Worm (Caenorhabditis elegans) whole organism, midembryonic: ENCODE results near the gene C01G12.16.

Experiments used
- T22C8.4 ChIP-seq: fragments of 200-800 bp; sonication (Bioruptor generic); IDR thresholded peaks from 2 replicates; pipeline ENCODE4 v1.3.6; 2022; ENCODE audit warnings: missing genetic modification characterization, missing compliant biosample characterization
- cog-1 ChIP-seq: sonication (generic microtip); optimal IDR thresholded peaks from 2 replicates; lab custom pipeline; 2016; ENCODE audit warnings: missing genetic modification characterization, missing compliant biosample characterization
- flt-1 ChIP-seq: fragments of 200-800 bp; sonication (Bioruptor generic); IDR thresholded peaks from 2 replicates; pipeline ENCODE4 v1.3.6; 2022; ENCODE audit warnings: missing genetic modification characterization, missing compliant biosample characterization
- klf-2 ChIP-seq: fragments of 200-800 bp; sonication (Bioruptor generic); conservative IDR thresholded peaks from 2 replicates; pipeline ENCODE4 v1.3.6; 2022; ENCODE audit warnings: missing genetic modification reagents, missing genetic modification characterization, missing compliant biosample characterization
- med-1 ChIP-seq: sonication (generic microtip); optimal IDR thresholded peaks from 2 replicates; lab custom pipeline; 2017; ENCODE audit warnings: missing genetic modification characterization, mild to moderate bottlenecking, missing compliant biosample characterization, antibody characterized with exemption, missing genetic modification reagents; ENCODE audit not compliant: insufficient read depth
- ref-1 ChIP-seq: fragments of 200-800 bp; sonication (Bioruptor generic); conservative IDR thresholded peaks from 2 replicates; pipeline ENCODE4 v1.3.6; 2022; ENCODE audit warnings: missing genetic modification reagents, missing genetic modification characterization, missing compliant biosample characterization
- tab-1 ChIP-seq: fragments of 200-800 bp; sonication (Bioruptor generic); IDR thresholded peaks from 2 replicates; pipeline ENCODE4 v1.3.6; 2022; ENCODE audit warnings: missing genetic modification characterization, missing compliant biosample characterization
- ztf-23 ChIP-seq: fragments of 200-800 bp; sonication (Bioruptor generic); IDR thresholded peaks from 2 replicates; pipeline ENCODE4 v1.3.6; 2022; ENCODE audit warnings: missing genetic modification reagents, missing genetic modification characterization, missing compliant biosample characterization
- ztf-29 ChIP-seq: fragments of 200-800 bp; sonication (Bioruptor generic); IDR thresholded peaks from 2 replicates; pipeline ENCODE4 v1.3.6; 2022; ENCODE audit warnings: missing genetic modification reagents, missing genetic modification characterization, missing compliant biosample characterization

C01G12.16 gene

DNA sequence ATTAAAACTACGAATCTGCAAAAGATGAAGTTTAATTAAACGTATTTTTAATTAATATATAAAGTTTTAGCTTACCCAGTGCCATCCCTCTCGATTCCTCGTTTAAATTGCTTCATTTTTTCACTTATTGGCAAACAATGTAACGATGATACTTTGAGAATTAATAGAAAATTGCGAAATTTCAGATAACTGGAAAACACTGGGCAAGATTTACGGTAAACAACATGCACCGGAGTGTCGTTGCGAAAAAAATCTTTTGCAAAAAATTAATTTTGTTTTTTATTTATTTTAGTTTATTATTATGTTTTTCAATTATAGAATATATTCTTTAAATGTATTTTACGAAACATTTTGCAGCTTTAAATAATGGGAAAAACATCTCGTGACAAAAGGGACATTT, 43.0 kb downstream of the C01G12.16 start, which contains the start of the genes pelo-1 and R74.7:
Gene pelo-1 (minus strand): TSS at position 151 of the 400 bp plus-strand sequence.
Gene R74.7 (plus strand): TSS at position 358 of the 400 bp plus-strand sequence.
- TF ChIP-seq klf-2 (GFP tag; lab: Robert Waterston, UW) (no peak), T22C8.4 (GFP tag; lab: Robert Waterston, UW) (no peak), ztf-29 (no peak), med-1 (GFP tag; lab: Kevin White, UChicago) (no peak), cog-1 (no peak)

DNA sequence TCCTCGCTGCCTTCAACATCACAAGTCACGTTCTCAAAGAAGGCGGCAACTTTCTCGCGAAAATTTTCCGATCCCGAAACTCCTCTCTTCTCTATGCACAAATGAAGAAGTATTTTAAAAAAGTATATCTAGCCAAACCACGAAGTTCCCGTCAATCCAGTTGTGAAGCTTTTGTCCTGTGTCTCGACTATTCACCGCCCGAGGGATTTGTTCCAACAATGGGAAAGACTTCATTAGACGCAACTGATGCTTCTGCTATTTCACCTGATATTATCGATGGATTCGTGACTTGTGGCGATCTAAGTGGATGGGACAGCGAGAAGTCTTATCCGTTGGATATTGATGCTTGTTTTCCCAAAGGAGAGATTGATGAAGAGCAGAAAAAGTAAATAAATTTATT, 43.9 kb downstream of the C01G12.16 start:
- TF ChIP-seq med-1 (GFP tag; lab: Kevin White, UChicago) (no peak), T22C8.4 (GFP tag; lab: Robert Waterston, UW) (no peak), klf-2 (GFP tag; lab: Robert Waterston, UW) (no peak), ztf-29 (no peak), ztf-23 (no peak), cog-1 (no peak), tab-1 (GFP tag; lab: Robert Waterston, UW) (no peak), flt-1 (GFP tag; lab: Robert Waterston, UW) (no peak), ref-1 (GFP tag; lab: Robert Waterston, UW) (no peak)

DNA sequence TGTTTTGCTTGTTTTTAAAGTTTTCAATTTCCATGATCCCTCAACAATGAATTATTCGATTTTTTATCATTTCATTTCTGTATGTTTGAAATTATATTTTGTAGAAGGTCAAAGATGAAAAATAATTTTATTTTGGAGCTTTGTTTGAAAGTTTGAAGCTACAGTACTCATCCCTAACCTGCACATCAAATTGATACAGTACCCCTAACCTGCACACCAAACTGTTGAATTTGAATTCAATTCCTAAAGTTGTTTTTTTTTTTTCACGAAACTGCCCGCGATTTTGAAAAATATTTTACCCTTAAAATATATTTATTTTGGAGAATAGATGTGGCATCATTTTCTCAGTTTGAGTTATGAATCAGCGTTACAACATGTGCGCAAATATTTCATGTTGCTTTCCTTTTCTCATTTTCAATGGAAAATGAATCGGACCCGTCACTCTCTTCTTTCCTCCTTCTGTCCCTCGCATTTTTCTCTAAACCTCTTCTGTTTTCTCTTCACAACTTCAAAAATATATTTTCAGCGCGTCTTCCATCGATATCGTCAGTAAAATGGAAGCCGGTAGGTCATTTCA, 44.8 kb downstream of the C01G12.16 start, which contains the start of gene R74.8:
Gene R74.8 (plus strand): TSS at position 527 of the 577 bp plus-strand sequence.
- TF ChIP-seq ztf-29: no peak
- TF ChIP-seq flt-1 (GFP tag; lab: Robert Waterston, UW): no peak
- TF ChIP-seq T22C8.4 (GFP tag; lab: Robert Waterston, UW): no peak
- TF ChIP-seq tab-1 (GFP tag; lab: Robert Waterston, UW): no peak
- TF ChIP-seq med-1 (GFP tag; lab: Kevin White, UChicago): no peak
- no peak for TF ChIP-seq cog-1
- TF ChIP-seq ref-1 (GFP tag; lab: Robert Waterston, UW): no peak
- no peak for TF ChIP-seq klf-2 (GFP tag; lab: Robert Waterston, UW)
- TF ChIP-seq ztf-23: no peak

DNA sequence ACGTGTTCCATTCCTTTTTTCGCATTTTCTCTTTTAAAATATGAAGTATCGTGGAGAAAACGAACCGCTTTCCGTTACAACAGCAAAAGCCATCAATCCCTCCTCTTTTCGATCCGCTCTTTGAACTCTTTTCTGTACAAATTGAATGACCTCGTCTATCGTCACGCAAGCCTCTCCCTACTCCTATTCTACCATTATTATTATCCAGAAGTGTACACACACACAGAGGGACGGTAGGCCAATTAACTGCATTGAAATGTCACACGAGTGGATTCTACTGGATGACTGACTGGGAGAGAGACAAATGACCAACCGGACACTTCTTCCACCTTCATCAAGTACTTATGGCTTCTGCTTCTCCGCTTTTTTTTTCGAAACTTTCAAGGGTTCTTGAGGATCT, 47.2 kb downstream of the C01G12.16 start:
- TF ChIP-seq T22C8.4 (GFP tag; lab: Robert Waterston, UW): no peak

DNA sequence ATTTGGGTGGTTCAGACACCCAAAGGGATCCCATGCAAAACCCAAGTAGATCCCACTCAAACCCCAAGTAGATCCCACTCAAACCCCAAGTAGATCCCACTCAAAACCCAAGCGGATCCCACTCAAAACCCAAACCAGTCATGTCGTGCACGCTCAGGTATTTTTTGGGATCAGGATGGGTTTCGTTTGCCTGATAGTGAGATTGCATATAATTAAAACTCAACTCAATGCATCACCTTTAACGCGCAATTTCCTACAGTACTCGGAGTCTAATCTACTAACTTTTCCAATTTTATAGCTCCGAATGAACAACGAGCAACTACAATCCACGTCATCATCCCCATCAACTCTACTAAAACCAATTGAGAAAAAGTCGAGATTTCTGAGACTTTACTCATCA, 48.2 kb downstream of the C01G12.16 start, which contains the start of gene phlp-2:
Gene phlp-2 (plus strand): TSS at position 301 of the 400 bp plus-strand sequence.
- TF ChIP-seq flt-1 (GFP tag; lab: Robert Waterston, UW) (no peak), ref-1 (GFP tag; lab: Robert Waterston, UW) (no peak), ztf-23 (no peak), ztf-29 (no peak), tab-1 (GFP tag; lab: Robert Waterston, UW) (no peak), cog-1 (no peak), T22C8.4 (GFP tag; lab: Robert Waterston, UW) (no peak), klf-2 (GFP tag; lab: Robert Waterston, UW) (no peak), med-1 (GFP tag; lab: Kevin White, UChicago) (no peak)

DNA sequence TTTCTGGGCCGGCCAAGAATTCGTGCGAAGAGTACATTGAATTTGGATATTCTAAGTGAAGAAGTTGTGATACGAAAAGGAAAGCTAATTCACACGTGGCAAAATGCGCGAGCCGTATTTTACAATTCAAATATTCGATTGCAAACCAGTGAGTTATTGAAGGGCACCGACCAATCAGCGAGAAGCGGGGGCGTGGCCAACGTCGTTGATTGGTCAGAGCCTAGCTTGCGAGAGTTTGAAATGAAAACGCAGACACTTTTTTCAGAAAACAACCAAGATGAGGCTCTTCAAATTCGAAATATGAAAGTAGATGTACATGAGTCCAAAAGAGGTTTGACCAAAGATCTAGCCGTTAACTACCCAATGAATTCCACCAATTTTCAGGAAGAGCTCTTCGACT, 49.6 kb downstream of the C01G12.16 start:
- no peak for TF ChIP-seq tab-1 (GFP tag; lab: Robert Waterston, UW)
